Fruit fly (Drosophila melanogaster) whole organism, prepupa: Measurements from ENCODE around the gene HDAC4.

Source experiments
- Blimp-1 ChIP-seq: fragments of 200-800 bp; sonication (Bioruptor generic); optimal IDR thresholded peaks from 3 replicates; lab custom pipeline; 2017; ENCODE audit warnings: missing biosample characterization, missing genetic modification characterization, mild to moderate bottlenecking, moderate library complexity, missing genetic modification reagents
- CG10631 ChIP-seq: fragments of 200-800 bp; sonication (Bioruptor generic); optimal IDR thresholded peaks from 2 replicates; lab custom pipeline; 2016; ENCODE audit warnings: missing biosample characterization, missing genetic modification characterization
- CG10669 ChIP-seq: fragments of 200-800 bp; sonication (Bioruptor generic); optimal IDR thresholded peaks from 3 replicates; lab custom pipeline; 2018; ENCODE audit warnings: missing biosample characterization, mild to moderate bottlenecking, missing genetic modification characterization, moderate library complexity
- CG11294 ChIP-seq: fragments of 200-800 bp; sonication (Bioruptor generic); IDR thresholded peaks from 2 replicates; pipeline ENCODE4 v1.3.6; 2022; ENCODE audit warnings: missing biosample characterization, missing genetic modification characterization
- CG11902 ChIP-seq: fragments of 200-800 bp; sonication (Bioruptor generic); optimal IDR thresholded peaks from 3 replicates; lab custom pipeline; 2016; ENCODE audit warnings: missing biosample characterization, missing genetic modification characterization
- CG16779 ChIP-seq: fragments of 200-800 bp; sonication (Bioruptor generic); optimal IDR thresholded peaks from 3 replicates; lab custom pipeline; 2017; ENCODE audit warnings: missing biosample characterization, mild to moderate bottlenecking, missing genetic modification characterization
- CG3032 ChIP-seq: fragments of 200-800 bp; optimal IDR thresholded peaks from 2 replicates; lab custom pipeline; 2019; ENCODE audit warnings: missing biosample characterization, mild to moderate bottlenecking, missing genetic modification characterization, moderate library complexity
- CG31627 ChIP-seq: fragments of 200-800 bp; sonication (Bioruptor generic); optimal IDR thresholded peaks from 3 replicates; lab custom pipeline; 2016; ENCODE audit warnings: missing biosample characterization, missing genetic modification characterization
- CG32006 ChIP-seq: fragments of 200-800 bp; sonication (Bioruptor generic); optimal IDR thresholded peaks from 3 replicates; lab custom pipeline; 2017; ENCODE audit warnings: missing biosample characterization, mild to moderate bottlenecking, missing genetic modification characterization
- CG34406 ChIP-seq: fragments of 200-800 bp; sonication (Bioruptor generic); optimal IDR thresholded peaks from 3 replicates; lab custom pipeline; 2016; ENCODE audit warnings: missing biosample characterization, missing genetic modification characterization
- CG3919 ChIP-seq: fragments of 200-800 bp; sonication (Bioruptor generic); optimal IDR thresholded peaks from 3 replicates; lab custom pipeline; 2016; ENCODE audit warnings: missing biosample characterization, missing genetic modification characterization
- CG4318 ChIP-seq: fragments of 200-800 bp; sonication (Bioruptor generic); optimal IDR thresholded peaks from 3 replicates; lab custom pipeline; 2017; ENCODE audit warnings: missing biosample characterization, mild to moderate bottlenecking, missing genetic modification characterization
- CG6163 ChIP-seq: fragments of 200-800 bp; sonication (Bioruptor generic); IDR thresholded peaks from 3 replicates; pipeline ENCODE4 v1.3.6; 2022; ENCODE audit warnings: missing biosample characterization, missing genetic modification characterization
- CG6276 ChIP-seq: fragments of 200-800 bp; sonication (Bioruptor generic); optimal IDR thresholded peaks from 2 replicates; lab custom pipeline; 2017; ENCODE audit warnings: missing biosample characterization, mild to moderate bottlenecking, missing genetic modification characterization
- CG6808 ChIP-seq: fragments of 200-800 bp; sonication (Bioruptor generic); optimal IDR thresholded peaks from 3 replicates; lab custom pipeline; 2017; ENCODE audit warnings: missing biosample characterization, missing genetic modification characterization, mild to moderate bottlenecking, moderate library complexity, missing genetic modification reagents
- CG6854 ChIP-seq: fragments of 200-800 bp; sonication (Bioruptor generic); optimal IDR thresholded peaks from 2 replicates; lab custom pipeline; 2017; ENCODE audit warnings: missing biosample characterization, mild to moderate bottlenecking, missing genetic modification characterization
- CG7368 ChIP-seq: fragments of 200-800 bp; sonication (Bioruptor generic); optimal IDR thresholded peaks from 3 replicates; lab custom pipeline; 2016; ENCODE audit warnings: missing biosample characterization, missing genetic modification characterization
- CG8119 ChIP-seq: fragments of 200-800 bp; sonication (Bioruptor generic); IDR thresholded peaks from 3 replicates; pipeline ENCODE4 v1.3.6; 2022; ENCODE audit warnings: missing biosample characterization, missing genetic modification characterization
- CG8319 ChIP-seq: fragments of 200-800 bp; sonication (Bioruptor generic); optimal IDR thresholded peaks from 3 replicates; lab custom pipeline; 2016; ENCODE audit warnings: missing biosample characterization, missing genetic modification characterization
- CG8632 ChIP-seq: fragments of 200-800 bp; sonication (Bioruptor generic); optimal IDR thresholded peaks from 3 replicates; lab custom pipeline; 2016; ENCODE audit warnings: missing biosample characterization, missing genetic modification characterization
- CG9139 ChIP-seq: fragments of 200-800 bp; sonication (Bioruptor generic); optimal IDR thresholded peaks from 3 replicates; lab custom pipeline; 2017; ENCODE audit warnings: missing biosample characterization, mild to moderate bottlenecking, missing genetic modification characterization
- Eip75B ChIP-seq: fragments of 200-800 bp; sonication (Bioruptor generic); optimal IDR thresholded peaks from 3 replicates; lab custom pipeline; 2016; ENCODE audit warnings: missing biosample characterization, missing genetic modification characterization
- Eip78C ChIP-seq: fragments of 200-800 bp; sonication (Bioruptor generic); peaks from one replicate; lab custom pipeline; 2016; ENCODE audit warnings: missing biosample characterization, missing genetic modification characterization
- Eip93F ChIP-seq: fragments of 200-800 bp; sonication (Bioruptor generic); optimal IDR thresholded peaks from 2 replicates; lab custom pipeline; 2016; ENCODE audit warnings: missing biosample characterization, mild to moderate bottlenecking, missing genetic modification characterization
- Ets21C ChIP-seq: fragments of 200-800 bp; sonication (Bioruptor generic); optimal IDR thresholded peaks from 3 replicates; lab custom pipeline; 2016; ENCODE audit warnings: missing biosample characterization, missing genetic modification characterization
- Ets96B ChIP-seq: fragments of 200-800 bp; optimal IDR thresholded peaks from 2 replicates; lab custom pipeline; 2019; ENCODE audit warnings: missing biosample characterization, mild to moderate bottlenecking, missing genetic modification characterization, moderate library complexity
- Gug ChIP-seq: fragments of 200-800 bp; sonication (Bioruptor generic); IDR thresholded peaks from 2 replicates; pipeline ENCODE4 v1.3.6; 2022; ENCODE audit warnings: missing biosample characterization, missing genetic modification characterization
- Lpt ChIP-seq: fragments of 200-800 bp; sonication (Bioruptor generic); optimal IDR thresholded peaks from 3 replicates; lab custom pipeline; 2016; ENCODE audit warnings: missing biosample characterization, missing genetic modification characterization
- Met ChIP-seq: fragments of 200-800 bp; sonication (Bioruptor generic); optimal IDR thresholded peaks from 3 replicates; lab custom pipeline; 2016; ENCODE audit warnings: missing biosample characterization, missing genetic modification characterization
- OdsH ChIP-seq: fragments of 200-800 bp; sonication (Bioruptor generic); optimal IDR thresholded peaks from 3 replicates; lab custom pipeline; 2016; ENCODE audit warnings: missing biosample characterization, missing genetic modification characterization
- Smox ChIP-seq: fragments of 200-800 bp; sonication (Bioruptor generic); optimal IDR thresholded peaks from 3 replicates; lab custom pipeline; 2016; ENCODE audit warnings: missing biosample characterization, missing genetic modification characterization
- Sox15 ChIP-seq: fragments of 200-800 bp; sonication (Bioruptor generic); optimal IDR thresholded peaks from 3 replicates; lab custom pipeline; 2016; ENCODE audit warnings: missing biosample characterization, missing genetic modification characterization
- achi ChIP-seq: fragments of 200-800 bp; sonication (Bioruptor generic); optimal IDR thresholded peaks from 3 replicates; lab custom pipeline; 2016; ENCODE audit warnings: missing biosample characterization, missing genetic modification characterization
- acj6 ChIP-seq: fragments of 200-800 bp; sonication (Bioruptor generic); optimal IDR thresholded peaks from 3 replicates; lab custom pipeline; 2016; ENCODE audit warnings: missing biosample characterization, missing genetic modification characterization
- cyc ChIP-seq: fragments of 200-800 bp; sonication (Bioruptor generic); optimal IDR thresholded peaks from 3 replicates; lab custom pipeline; 2016; ENCODE audit warnings: missing biosample characterization, missing genetic modification characterization
- dac ChIP-seq: fragments of 200-800 bp; sonication (Bioruptor generic); optimal IDR thresholded peaks from 2 replicates; lab custom pipeline; 2017; ENCODE audit warnings: missing biosample characterization, mild to moderate bottlenecking, missing genetic modification characterization
- dsx ChIP-seq: fragments of 200-800 bp; optimal IDR thresholded peaks from 3 replicates; lab custom pipeline; 2019; ENCODE audit warnings: missing biosample characterization, mild to moderate bottlenecking, missing genetic modification characterization, moderate library complexity; ENCODE audit not compliant: poor library complexity, severe bottlenecking
- eg ChIP-seq: fragments of 200-800 bp; sonication (Bioruptor generic); IDR thresholded peaks from 3 replicates; pipeline ENCODE4 v1.3.6; 2022; ENCODE audit warnings: missing biosample characterization, missing genetic modification characterization
- esn ChIP-seq: fragments of 200-800 bp; sonication (Bioruptor generic); optimal IDR thresholded peaks from 2 replicates; lab custom pipeline; 2016; ENCODE audit warnings: missing biosample characterization, mild to moderate bottlenecking, missing genetic modification characterization, moderate library complexity
- fd59A ChIP-seq: fragments of 200-800 bp; sonication (Bioruptor generic); optimal IDR thresholded peaks from 2 replicates; lab custom pipeline; 2017; ENCODE audit warnings: missing biosample characterization, mild to moderate bottlenecking, missing genetic modification characterization, missing genetic modification reagents
- lz ChIP-seq: fragments of 200-800 bp; sonication (Bioruptor generic); optimal IDR thresholded peaks from 3 replicates; lab custom pipeline; 2016; ENCODE audit warnings: missing biosample characterization, missing genetic modification characterization
- net ChIP-seq: fragments of 200-800 bp; sonication (Bioruptor generic); optimal IDR thresholded peaks from 3 replicates; lab custom pipeline; 2016; ENCODE audit warnings: missing biosample characterization, missing genetic modification characterization
- pdm3 ChIP-seq: fragments of 200-800 bp; sonication (Bioruptor generic); optimal IDR thresholded peaks from 3 replicates; lab custom pipeline; 2016; ENCODE audit warnings: missing biosample characterization, missing genetic modification characterization
- salr ChIP-seq, 2 experiments: fragments of 200-800 bp; sonication (Bioruptor generic); optimal IDR thresholded peaks; 3 replicates each; lab custom pipeline; 2016 to 2018; ENCODE audit warnings: missing biosample characterization in 2 of 2, missing genetic modification characterization in 2 of 2, mild to moderate bottlenecking in 1 of 2
- ss ChIP-seq, 2 experiments: fragments of 200-800 bp; sonication (Bioruptor generic); optimal IDR thresholded peaks; 2 replicates in 1 of 2; 3 replicates in 1 of 2; lab custom pipeline; 2017 to 2018; ENCODE audit warnings: mild to moderate bottlenecking in 2 of 2, missing biosample characterization in 2 of 2, missing genetic modification characterization in 2 of 2, moderate library complexity in 1 of 2
- svp ChIP-seq: fragments of 200-800 bp; sonication (Bioruptor generic); peaks from one replicate; lab custom pipeline; 2016; ENCODE audit warnings: missing biosample characterization, missing genetic modification characterization
- topi ChIP-seq: fragments of 200-800 bp; sonication (Bioruptor generic); optimal IDR thresholded peaks from 3 replicates; lab custom pipeline; 2016; ENCODE audit warnings: missing biosample characterization, missing genetic modification characterization
- vri ChIP-seq: fragments of 200-800 bp; sonication (Bioruptor generic); optimal IDR thresholded peaks from 3 replicates; lab custom pipeline; 2016; ENCODE audit warnings: missing biosample characterization, mild to moderate bottlenecking, missing genetic modification characterization

Gene HDAC4

dm6 chrX:13253062-13253724 lies 32.2 kb downstream of the HDAC4 start (continued):
- TF ChIP-seq Ets21C (GFP tag; lab: Kevin White, UChicago), result no peak
- peak; percentile 59; the same call in 2 of the 3 replicates for TF ChIP-seq CG8119
- TF ChIP-seq dac (GFP tag; lab: Kevin White, UChicago), result no peak
- TF ChIP-seq salr (GFP tag; optimal IDR thresholded peaks at IDR 0.05; lab: Kevin White, UChicago), result peak in 1 of 2 experiments; percentile 22
- 0 out of 3 replicates have a peak, but pooled peaks have one; percentile 14 for TF ChIP-seq CG6163 (GFP tag; lab: Robert Waterston, UW)
- TF ChIP-seq CG8319 (GFP tag; lab: Kevin White, UChicago), result no peak

- TF ChIP-seq svp, result peak; percentile 96
- TF ChIP-seq CG32006 (GFP tag; lab: Kevin White, UChicago), result peak; percentile 95
- TF ChIP-seq salr (GFP tag; optimal IDR thresholded peaks at IDR 0.05; lab: Kevin White, UChicago), result peak; percentile 84 to 94
- TF ChIP-seq achi (GFP tag; lab: Kevin White, UChicago), result peak; percentile 94
- peak; percentile 90 for TF ChIP-seq CG34406 (GFP tag; lab: Kevin White, UChicago)
- TF ChIP-seq cyc, result peak; percentile 95
- TF ChIP-seq pdm3 (GFP tag; lab: Kevin White, UChicago), result peak; percentile 96
- peak; percentile 97 for TF ChIP-seq CG6163 (GFP tag; lab: Robert Waterston, UW)
- TF ChIP-seq esn (GFP tag; lab: Kevin White, UChicago), result peak; percentile 94
- TF ChIP-seq Ets21C (GFP tag; lab: Kevin White, UChicago), result peak; percentile 88
- TF ChIP-seq CG11294 (GFP tag; lab: Robert Waterston, UW), result peak; percentile 90
- peak; percentile 89 for TF ChIP-seq CG16779
- peak; percentile 94 for TF ChIP-seq CG31627 (GFP tag; lab: Kevin White, UChicago)
- peak; percentile 94 for TF ChIP-seq eg (GFP tag; lab: Robert Waterston, UW)
- TF ChIP-seq CG7368 (GFP tag; lab: Kevin White, UChicago), result peak; percentile 97
- peak; percentile 91 for TF ChIP-seq fd59A (GFP tag; lab: Kevin White, UChicago)
- TF ChIP-seq Met (GFP tag; lab: Kevin White, UChicago), result peak; percentile 94
- peak; percentile 94 for TF ChIP-seq CG8119
- peak; percentile 96 for TF ChIP-seq Eip75B (GFP tag; lab: Kevin White, UChicago)
- TF ChIP-seq Eip93F (GFP tag; lab: Kevin White, UChicago), result peak; percentile 67
- peak; percentile 88 for TF ChIP-seq CG9139 (GFP tag; lab: Kevin White, UChicago)
- TF ChIP-seq CG3032 (tag; lab: Kevin White, UChicago), result peak; percentile 93
- TF ChIP-seq CG10631, result peak; percentile 94
- peak; percentile 91 for TF ChIP-seq CG6276 (GFP tag; lab: Kevin White, UChicago)
- peak; percentile 93 for TF ChIP-seq CG11902
- peak; percentile 94 for TF ChIP-seq net (GFP tag; lab: Kevin White, UChicago)
- TF ChIP-seq CG6808 (GFP tag; lab: Kevin White, UChicago), result peak; percentile 92
- TF ChIP-seq lz (GFP tag; lab: Kevin White, UChicago), result peak; percentile 95
- TF ChIP-seq ss (GFP tag; optimal IDR thresholded peaks at IDR 0.05; lab: Kevin White, UChicago), result peak; percentile 91 to 94
- TF ChIP-seq OdsH (GFP tag; lab: Kevin White, UChicago), result peak; percentile 96
- TF ChIP-seq CG10669 (GFP tag; lab: Kevin White, UChicago), result peak; percentile 94
- peak; percentile 98 for TF ChIP-seq Eip78C (GFP tag; lab: Kevin White, UChicago)
- peak; percentile 90 for TF ChIP-seq CG8319 (GFP tag; lab: Kevin White, UChicago)
- peak; percentile 97 for TF ChIP-seq Lpt (GFP tag; lab: Kevin White, UChicago)
- peak; percentile 93 for TF ChIP-seq Smox (GFP tag; lab: Kevin White, UChicago)
- peak; percentile 92 for TF ChIP-seq vri
- peak; percentile 92 for TF ChIP-seq CG4318 (GFP tag; lab: Kevin White, UChicago)
- TF ChIP-seq Ets96B (tag; lab: Kevin White, UChicago), result peak; percentile 94
- peak; percentile 91 for TF ChIP-seq CG8632
- TF ChIP-seq acj6 (GFP tag; lab: Kevin White, UChicago), result peak; percentile 96
- TF ChIP-seq topi (GFP tag; lab: Kevin White, UChicago), result peak; percentile 96
- peak; percentile 86 for TF ChIP-seq CG6854 (GFP tag; lab: Kevin White, UChicago)
- peak; percentile 78 for TF ChIP-seq Blimp-1
- TF ChIP-seq Sox15 (GFP tag; lab: Kevin White, UChicago), result peak; percentile 92
- peak; percentile 97 for TF ChIP-seq CG3919 (GFP tag; lab: Kevin White, UChicago)
- peak; percentile 91 for TF ChIP-seq Gug (GFP tag; lab: Robert Waterston, UW)
- TF ChIP-seq dsx, result peak; percentile 98
These were observed 34.1 kb downstream of the HDAC4 start for dm6 chrX:13251310-13251709.
